Fruit fly (Drosophila melanogaster) whole organism, wandering third instar larva: Measurements from ENCODE around the gene CG15317.

Experiments
- Hnf4 ChIP-seq: fragments of 200-800 bp; sonication (Bioruptor generic); optimal IDR thresholded peaks from 2 replicates; lab custom pipeline; 2016; ENCODE audit warnings: missing biosample characterization, mild to moderate bottlenecking, missing genetic modification characterization
- lola ChIP-seq: fragments of >200 bp; optimal IDR thresholded peaks from 2 replicates; lab custom pipeline; 2017; ENCODE audit warnings: missing biosample characterization, missing genetic modification characterization
- psq ChIP-seq: fragments of 200-800 bp; sonication (Bioruptor generic); optimal IDR thresholded peaks from 3 replicates; lab custom pipeline; 2017; ENCODE audit warnings: missing biosample characterization, mild to moderate bottlenecking, missing genetic modification characterization, moderate library complexity

DNA sequence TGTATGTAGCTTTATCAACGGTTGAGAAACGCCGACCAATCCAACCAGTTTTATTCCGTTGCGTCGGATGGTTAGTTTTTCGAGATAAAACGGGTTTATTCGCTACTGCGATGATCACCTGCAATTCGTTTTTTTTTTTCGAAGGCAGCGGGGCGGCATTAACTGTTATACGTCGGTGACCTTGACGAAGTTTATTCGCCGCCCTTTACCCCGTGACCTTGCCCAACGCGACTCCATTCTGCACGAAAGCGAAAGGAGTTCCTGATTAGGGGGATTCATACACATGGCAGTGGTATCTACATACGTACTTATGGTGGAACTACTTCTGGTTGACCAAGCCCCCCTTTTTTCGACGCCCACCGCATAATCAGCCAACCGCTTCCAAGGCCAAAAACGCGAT is 24.2 kb upstream of the CG15317 start:
- no peak for TF ChIP-seq lola (GFP tag; lab: Kevin White, UChicago)
- no peak for TF ChIP-seq Hnf4 (GFP tag; lab: Kevin White, UChicago)
- TF ChIP-seq psq (GFP tag; lab: Kevin White, UChicago): no peak
